Worm (Caenorhabditis elegans) whole organism, L1 larva: ENCODE data around the gene B0507.1.

Experiments
- alr-1 ChIP-seq: fragments of 200-800 bp; sonication (Bioruptor generic); optimal IDR thresholded peaks from 2 replicates; lab custom pipeline; 2018; ENCODE audit warnings: borderline replicate concordance, mild to moderate bottlenecking, missing genetic modification characterization, missing compliant biosample characterization
- aly-2 ChIP-seq: fragments of 150-350 bp; optimal IDR thresholded peaks from 2 replicates; lab custom pipeline; 2014; ENCODE audit warnings: missing biosample characterization, missing genetic modification characterization
- ceh-90 ChIP-seq: sonication (generic microtip); optimal IDR thresholded peaks from 2 replicates; lab custom pipeline; 2016; ENCODE audit warnings: missing genetic modification characterization, missing compliant biosample characterization
- nhr-237 ChIP-seq: fragments of 150-350 bp; optimal IDR thresholded peaks from 2 replicates; lab custom pipeline; 2014; ENCODE audit warnings: missing biosample characterization, missing genetic modification characterization
- skn-1 ChIP-seq: fragments of 150-350 bp; optimal IDR thresholded peaks from 2 replicates; lab custom pipeline; 2014; ENCODE audit warnings: missing biosample characterization, missing genetic modification characterization
- sox-4 ChIP-seq: sonication (generic microtip); optimal IDR thresholded peaks from 2 replicates; lab custom pipeline; 2016; ENCODE audit warnings: missing genetic modification characterization, missing compliant biosample characterization
- sup-37 ChIP-seq: fragments of 200-800 bp; sonication (Bioruptor generic); optimal IDR thresholded peaks from 2 replicates; lab custom pipeline; 2018; ENCODE audit warnings: mild to moderate bottlenecking, missing genetic modification characterization, missing compliant biosample characterization

ce11 chrV:8769154-8769553, 7.2 kb upstream of the B0507.1 start:
- TF ChIP-seq sox-4 (tag; lab: Kevin White, UChicago), result no peak
- no peak for TF ChIP-seq alr-1
- TF ChIP-seq ceh-90 (tag; lab: Kevin White, UChicago), result no peak
- TF ChIP-seq aly-2 (tag; lab: Kevin White, UChicago), result no peak
- TF ChIP-seq nhr-237 (tag; lab: Kevin White, UChicago), result no peak
- TF ChIP-seq sup-37 (GFP tag; lab: Kevin White, UChicago), result no peak
- TF ChIP-seq skn-1 (tag; lab: Kevin White, UChicago), result no peak
